Worm (Caenorhabditis elegans) whole organism, young adult: ENCODE results near the gene sma-10.

Experiments
- B0035.1 ChIP-seq: sonication (generic microtip); optimal IDR thresholded peaks from 2 replicates; lab custom pipeline; 2016; ENCODE audit warnings: missing genetic modification characterization, mild to moderate bottlenecking, missing compliant biosample characterization, missing genotype, missing genetic modification reagents
- B0336.3 ChIP-seq: fragments of 200-800 bp; sonication (Bioruptor generic); IDR thresholded peaks from 2 replicates; pipeline ENCODE4 v1.3.6; 2022; ENCODE audit warnings: missing genetic modification characterization, missing compliant biosample characterization
- D2030.7 ChIP-seq: fragments of 200-800 bp; sonication (Bioruptor generic); IDR thresholded peaks from 2 replicates; pipeline ENCODE4 v1.3.6; 2022; ENCODE audit warnings: missing genetic modification reagents, missing genetic modification characterization, missing compliant biosample characterization
- F10E7.11 ChIP-seq: sonication (generic microtip); optimal IDR thresholded peaks from 2 replicates; lab custom pipeline; 2017; ENCODE audit warnings: mild to moderate bottlenecking, missing genetic modification characterization, moderate library complexity, missing compliant biosample characterization
- F23B12.7 ChIP-seq: sonication (generic microtip); optimal IDR thresholded peaks from 2 replicates; lab custom pipeline; 2017; ENCODE audit warnings: missing genetic modification characterization, mild to moderate bottlenecking, missing compliant biosample characterization, antibody characterized with exemption, moderate library complexity; ENCODE audit not compliant: insufficient read depth
- F49E8.2 ChIP-seq: sonication (generic microtip); optimal IDR thresholded peaks from 3 replicates; lab custom pipeline; 2017; ENCODE audit warnings: missing genetic modification characterization, mild to moderate bottlenecking, missing compliant biosample characterization, antibody characterized with exemption, moderate library complexity; ENCODE audit not compliant: insufficient read depth
- T07F8.4 ChIP-seq: sonication (generic microtip); optimal IDR thresholded peaks from 2 replicates; lab custom pipeline; 2016; ENCODE audit warnings: mild to moderate bottlenecking, missing genetic modification characterization, moderate library complexity, missing compliant biosample characterization
- ZK185.1 ChIP-seq: sonication (generic microtip); optimal IDR thresholded peaks from 2 replicates; lab custom pipeline; 2016; ENCODE audit warnings: mild to moderate bottlenecking, missing genetic modification characterization, missing compliant biosample characterization; ENCODE audit not compliant: poor library complexity, severe bottlenecking
- attf-3 ChIP-seq: fragments of 200-800 bp; sonication (Bioruptor generic); conservative IDR thresholded peaks from 2 replicates; pipeline ENCODE4 v1.3.6; 2022; ENCODE audit warnings: missing genetic modification reagents, missing genetic modification characterization, missing compliant biosample characterization
- bed-2 ChIP-seq: fragments of 200-800 bp; sonication (Bioruptor generic); IDR thresholded peaks from 2 replicates; pipeline ENCODE4 v1.3.6; 2022; ENCODE audit warnings: missing genetic modification reagents, missing genetic modification characterization, missing compliant biosample characterization
- cebp-2 ChIP-seq: fragments of 200-800 bp; sonication (Bioruptor generic); IDR thresholded peaks from 2 replicates; pipeline ENCODE4 v1.3.6; 2022; ENCODE audit warnings: missing genetic modification characterization, missing compliant biosample characterization
- ceh-100 ChIP-seq: fragments of 200-800 bp; sonication (Bioruptor generic); IDR thresholded peaks from 2 replicates; pipeline ENCODE4 v1.3.6; 2022; ENCODE audit warnings: missing genetic modification reagents, missing genetic modification characterization, missing compliant biosample characterization
- ceh-79 ChIP-seq: sonication (generic microtip); optimal IDR thresholded peaks from 2 replicates; lab custom pipeline; 2017; ENCODE audit warnings: mild to moderate bottlenecking, missing genetic modification characterization, missing compliant biosample characterization
- chd-7 ChIP-seq: sonication (generic microtip); optimal IDR thresholded peaks from 2 replicates; lab custom pipeline; 2016; ENCODE audit warnings: mild to moderate bottlenecking, missing genetic modification characterization, moderate library complexity, missing compliant biosample characterization
- egrh-3 ChIP-seq: fragments of 200-800 bp; sonication (Bioruptor generic); IDR thresholded peaks from 2 replicates; pipeline ENCODE4 v1.3.6; 2022; ENCODE audit warnings: missing genetic modification reagents, missing genetic modification characterization, missing compliant biosample characterization
- ekl-4 ChIP-seq: fragments of 200-800 bp; sonication (Bioruptor generic); IDR thresholded peaks from 2 replicates; pipeline ENCODE4 v1.3.6; 2022; ENCODE audit warnings: missing genetic modification reagents, missing genetic modification characterization, missing compliant biosample characterization
- him-1 ChIP-seq: sonication (generic microtip); optimal IDR thresholded peaks from 2 replicates; lab custom pipeline; 2016; ENCODE audit warnings: missing genotype, missing genetic modification reagents, missing genetic modification characterization, missing compliant biosample characterization
- lag-1 ChIP-seq: fragments of 200-800 bp; sonication (Bioruptor generic); IDR thresholded peaks from 2 replicates; pipeline ENCODE4 v1.3.6; 2022; ENCODE audit warnings: missing genetic modification reagents, missing genetic modification characterization, missing compliant biosample characterization
- lin-40 ChIP-seq: sonication (generic microtip); optimal IDR thresholded peaks from 2 replicates; lab custom pipeline; 2016; ENCODE audit warnings: missing genetic modification characterization, mild to moderate bottlenecking, missing compliant biosample characterization, missing genotype, missing genetic modification reagents
- lin-54 ChIP-seq: fragments of 200-800 bp; sonication (Bioruptor generic); optimal IDR thresholded peaks from 2 replicates; lab custom pipeline; 2018; ENCODE audit warnings: mild to moderate bottlenecking, missing genetic modification characterization, missing compliant biosample characterization
- mcd-1 ChIP-seq: fragments of 200-800 bp; sonication (Bioruptor generic); IDR thresholded peaks from 2 replicates; pipeline ENCODE4 v1.3.6; 2022; ENCODE audit warnings: missing genetic modification reagents, missing genetic modification characterization, missing compliant biosample characterization
- nfya-1 ChIP-seq: sonication (generic microtip); optimal IDR thresholded peaks from 2 replicates; lab custom pipeline; 2017; ENCODE audit warnings: antibody characterized with exemption, missing compliant biosample characterization, missing genetic modification characterization, borderline replicate concordance; ENCODE audit not compliant: insufficient read depth
- nhr-80 ChIP-seq: sonication (generic microtip); optimal IDR thresholded peaks from 2 replicates; lab custom pipeline; 2016; ENCODE audit warnings: missing genetic modification characterization, missing compliant biosample characterization
- nhr-90 ChIP-seq: sonication (generic microtip); optimal IDR thresholded peaks from 2 replicates; lab custom pipeline; 2016; ENCODE audit warnings: missing genotype, mild to moderate bottlenecking, missing genetic modification characterization, missing compliant biosample characterization
- rec-8 ChIP-seq, 2 experiments: sonication (generic microtip); optimal IDR thresholded peaks; 2 replicates each; lab custom pipeline; 2016; ENCODE audit warnings: mild to moderate bottlenecking in 2 of 2, missing genetic modification characterization in 2 of 2, missing genetic modification reagents in 2 of 2, missing genotype in 2 of 2, missing biosample characterization in 1 of 2, missing compliant biosample characterization in 1 of 2, moderate library complexity in 1 of 2
- rpc-1 ChIP-seq, 2 experiments: fragments of 150-350 bp in 1 of 2; sonication (generic microtip) in 1 of 2; optimal IDR thresholded peaks; 2 replicates each; lab custom pipeline; 2014 to 2018; ENCODE audit warnings: missing biosample characterization in 1 of 2, missing genetic modification characterization in 1 of 2, missing genetic modification reagents in 1 of 2, missing genotype in 1 of 2
- snpc-3.4 ChIP-seq: sonication (generic microtip); optimal IDR thresholded peaks from 2 replicates; lab custom pipeline; 2017; ENCODE audit warnings: missing genetic modification characterization, mild to moderate bottlenecking, missing compliant biosample characterization, antibody characterized with exemption, moderate library complexity, missing genotype, missing genetic modification reagents
- somi-1 ChIP-seq: fragments of 200-800 bp; sonication (Bioruptor generic); optimal IDR thresholded peaks from 2 replicates; lab custom pipeline; 2018; ENCODE audit warnings: mild to moderate bottlenecking, missing genetic modification characterization, missing compliant biosample characterization
- tlf-1 ChIP-seq: fragments of 200-800 bp; sonication (Bioruptor generic); optimal IDR thresholded peaks from 2 replicates; lab custom pipeline; 2018; ENCODE audit warnings: mild to moderate bottlenecking, missing genetic modification characterization, missing compliant biosample characterization
- unc-130 ChIP-seq: sonication (generic microtip); optimal IDR thresholded peaks from 2 replicates; lab custom pipeline; 2016; ENCODE audit warnings: missing genetic modification reagents, missing genetic modification characterization, missing compliant biosample characterization
- xnd-1 ChIP-seq: sonication (generic microtip); optimal IDR thresholded peaks from 2 replicates; lab custom pipeline; 2016; ENCODE audit warnings: missing genotype, missing genetic modification reagents, missing genetic modification characterization, missing compliant biosample characterization
- zfh-2 ChIP-seq: fragments of 200-800 bp; sonication (Bioruptor generic); conservative IDR thresholded peaks from 2 replicates; pipeline ENCODE4 v1.3.6; 2022; ENCODE audit warnings: missing genetic modification reagents, missing genetic modification characterization, missing compliant biosample characterization
- ztf-3 ChIP-seq: fragments of 200-800 bp; sonication (Bioruptor generic); optimal IDR thresholded peaks from 2 replicates; lab custom pipeline; 2018; ENCODE audit warnings: mild to moderate bottlenecking, missing genetic modification characterization, missing compliant biosample characterization

Gene sma-10

DNA sequence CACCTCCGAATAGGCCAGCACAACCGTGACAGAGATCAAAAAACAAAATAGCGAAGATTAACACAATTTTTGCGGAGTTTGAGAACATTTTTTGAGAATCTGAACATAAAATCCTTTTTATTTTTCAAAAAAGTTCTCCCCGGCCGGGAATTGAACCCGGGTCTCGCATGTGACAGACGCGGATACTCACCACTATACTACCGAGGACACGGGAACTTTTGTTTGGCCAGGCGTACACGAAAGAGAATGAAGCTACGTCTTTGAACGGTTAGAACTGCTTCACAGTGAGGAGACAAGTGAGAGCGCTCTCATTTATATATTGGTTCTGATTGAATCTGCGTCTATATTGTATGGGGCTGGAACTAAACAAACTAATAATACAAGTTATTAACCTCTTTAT lies 48.3 kb downstream of the sma-10 start, which contains the start of gene grl-26 (continued):
- TF ChIP-seq D2030.7 (GFP tag; lab: Robert Waterston, UW) (peak; percentile 78), T07F8.4 (tag; lab: Kevin White, UChicago) (peak; percentile 64), B0336.3 (GFP tag; lab: Robert Waterston, UW) (peak; percentile 24; the same call in 1 of the 2 replicates), chd-7 (peak; percentile 48), attf-3 (GFP tag; lab: Robert Waterston, UW) (0 out of 2 replicates have a peak, but pooled peaks have one; percentile 22), rpc-1 (optimal IDR thresholded peaks at IDR 0.05; lab: Kevin White, UChicago) (peak; percentile 93), rpc-1 (tag; optimal IDR thresholded peaks at IDR 0.05; lab: Kevin White, UChicago) (peak; percentile 96), nhr-80 (tag; lab: Kevin White, UChicago) (peak; percentile 43), F10E7.11 (tag; lab: Kevin White, UChicago) (no peak), ceh-100 (peak; percentile 41; the same call in 1 of the 2 replicates), cebp-2 (0 out of 2 replicates have a peak, but pooled peaks have one; percentile 68), ekl-4 (GFP tag; lab: Robert Waterston, UW) (peak; percentile 65; the same call in 1 of the 2 replicates), xnd-1 (tag; lab: Kevin White, UChicago) (no peak), bed-2 (GFP tag; lab: Robert Waterston, UW) (0 out of 2 replicates have a peak, but pooled peaks have one; percentile 31), rec-8 (tag; optimal IDR thresholded peaks at IDR 0.05; lab: Kevin White, UChicago) (peak; percentile 67 to 75), F49E8.2 (peak; percentile 51), snpc-3.4 (tag; lab: Kevin White, UChicago) (peak; percentile 63), mcd-1 (GFP tag; lab: Robert Waterston, UW) (peak; percentile 63), lin-54 (GFP tag; lab: Kevin White, UChicago) (peak; percentile 58), nhr-90 (tag; lab: Kevin White, UChicago) (peak; percentile 85), tlf-1 (GFP tag; lab: Kevin White, UChicago) (peak; percentile 32)

DNA sequence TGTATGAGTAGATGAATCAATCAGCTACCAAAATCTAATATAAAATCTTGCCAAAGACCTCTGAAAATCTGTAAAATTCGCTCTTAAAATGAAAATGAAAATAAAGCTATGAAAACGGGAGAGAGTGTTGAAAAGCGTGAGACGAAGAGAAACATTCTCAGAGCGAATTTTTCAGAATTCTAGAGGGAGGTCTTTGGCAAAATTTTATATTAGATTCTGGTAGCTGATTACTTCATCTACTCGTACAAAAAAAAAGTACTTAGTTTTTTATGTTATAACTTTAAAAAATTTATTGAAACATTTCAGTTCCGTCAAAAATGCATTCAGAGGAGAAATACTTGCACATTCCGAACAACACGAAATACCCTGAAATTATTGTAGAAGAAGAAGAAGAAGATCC lies 50.5 kb downstream of the sma-10 start, which contains the start of gene drl-1:
Gene drl-1, plus strand, starts transcription at position 301 of the 400 bp plus-strand sequence.
- no peak for TF ChIP-seq somi-1 (GFP tag; lab: Kevin White, UChicago)
- no peak for TF ChIP-seq lin-40 (tag; lab: Kevin White, UChicago)
- no peak for TF ChIP-seq unc-130 (GFP tag; lab: Kevin White, UChicago)
- TF ChIP-seq him-1, result no peak
- no peak for TF ChIP-seq F23B12.7 (tag; lab: Kevin White, UChicago)
- no peak for TF ChIP-seq egrh-3
- no peak for TF ChIP-seq mcd-1 (GFP tag; lab: Robert Waterston, UW)

DNA sequence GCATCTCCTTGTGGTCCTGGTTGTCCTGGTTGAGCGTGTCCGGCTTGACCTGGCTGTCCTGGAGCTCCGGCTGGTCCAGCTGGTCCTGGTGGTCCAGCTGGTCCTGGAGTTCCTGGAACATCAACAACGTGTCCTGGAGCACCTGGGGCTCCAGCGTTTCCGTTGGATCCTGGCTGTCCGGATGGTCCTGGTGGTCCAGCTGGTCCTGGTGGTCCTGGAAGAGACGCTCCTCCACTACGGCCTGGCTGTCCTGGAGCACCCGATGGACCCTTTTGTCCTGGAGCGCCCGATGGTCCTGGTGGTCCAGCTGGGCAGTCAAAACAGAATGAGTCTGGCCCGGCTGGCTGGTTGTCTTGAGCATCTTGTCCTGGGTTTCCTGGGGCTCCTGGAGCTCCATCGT lies 51.4 kb downstream of the sma-10 start:
- TF ChIP-seq ZK185.1 (no peak), ceh-79 (tag; lab: Kevin White, UChicago) (no peak), ztf-3 (no peak), lag-1 (GFP tag; lab: Robert Waterston, UW) (no peak), zfh-2 (GFP tag; lab: Robert Waterston, UW) (peak; percentile 94), D2030.7 (GFP tag; lab: Robert Waterston, UW) (no peak), B0035.1 (no peak), egrh-3 (peak; percentile 87), nfya-1 (tag; lab: Kevin White, UChicago) (no peak)
- TF ChIP-seq, all 124 proteins: peak for 2
